Worm (Caenorhabditis elegans) whole organism, L4/young adult: ENCODE measurements around the gene gpx-6.
A peak's percentile ranks its signal among the peaks of the same experiment; 100 is the strongest.

Experiments
- W03F9.2 ChIP-seq: fragments of 150-350 bp; optimal IDR thresholded peaks from 2 replicates; lab custom pipeline; 2014; ENCODE audit warnings: missing biosample characterization, missing genetic modification characterization
- him-1 ChIP-seq: sonication (generic microtip); optimal IDR thresholded peaks from 2 replicates; lab custom pipeline; 2016; ENCODE audit warnings: missing genotype, missing genetic modification reagents, missing genetic modification characterization, missing compliant biosample characterization

- TF ChIP-seq him-1 (tag; lab: Kevin White, UChicago) (peak; percentile 50), W03F9.2 (tag; lab: Kevin White, UChicago) (no peak)
Measured at ce11 chrIV:8183313-8183712, 38.7 kb upstream of the gpx-6 start.
